ENCODE assay signal across 2 worm cellular contexts in genomic region chrX:8193213-8193612, ce11.
TF ChIP-seq lines count a peak whose summit lies in the region.

No protein-coding gene starts in this region.

TF ChIP-seq in whole organism, L1 larva, 84 proteins besides CTCF, POLR2A, EP300 and RAD21 (continued from another document):
- TF ChIP-seq lin-35 (GFP tag; optimal IDR thresholded peaks at IDR 0.05; lab: Kevin White, UChicago): peak in 1 of 2 experiments; percentile 35

TF ChIP-seq in whole organism, L4 larva, 104 proteins besides CTCF, POLR2A, EP300 and RAD21 (continued from another document):
- TF ChIP-seq egl-27 (tag; optimal IDR thresholded peaks at IDR 0.05; lab: Kevin White, UChicago) (no peak), snpc-1.2 (GFP tag; IDR thresholded peaks at IDR 0.05; lab: Robert Waterston, UW) (no peak), aha-1 (tag; lab: Kevin White, UChicago) (no peak), zip-11 (GFP tag; IDR thresholded peaks at IDR 0.05; lab: Robert Waterston, UW) (no peak), zfp-3 (GFP tag; conservative IDR thresholded peaks at IDR 0.05; lab: Robert Waterston, UW) (no peak), mdl-1 (tag; optimal IDR thresholded peaks at IDR 0.05; lab: Kevin White, UChicago) (peak in 1 of 2 experiments; percentile 20), mdt-29 (GFP tag; IDR thresholded peaks at IDR 0.05; lab: Robert Waterston, UW) (no peak), vab-7 (GFP tag; IDR thresholded peaks at IDR 0.05; lab: Robert Waterston, UW) (no peak), nhr-111 (GFP tag; optimal IDR thresholded peaks at IDR 0.05; lab: Kevin White, UChicago) (no peak), spr-1 (tag; optimal IDR thresholded peaks at IDR 0.05; lab: Kevin White, UChicago) (no peak), aly-2 (tag; optimal IDR thresholded peaks at IDR 0.05; lab: Kevin White, UChicago) (no peak), egl-43 (GFP tag; IDR thresholded peaks at IDR 0.05; lab: Robert Waterston, UW) (no peak), gei-8 (GFP tag; optimal IDR thresholded peaks at IDR 0.05; lab: Kevin White, UChicago) (no peak), pqm-1 (tag; optimal IDR thresholded peaks at IDR 0.05; lab: Kevin White, UChicago) (peak; percentile 10), dmd-6 (GFP tag; IDR thresholded peaks at IDR 0.05; lab: Robert Waterston, UW) (peak; percentile 73), nhr-28 (tag; optimal IDR thresholded peaks at IDR 0.05; lab: Kevin White, UChicago) (peak; percentile 51), nhr-6 (tag; optimal IDR thresholded peaks at IDR 0.05; lab: Kevin White, UChicago) (no peak), zip-2 (tag; optimal IDR thresholded peaks at IDR 0.05; lab: Kevin White, UChicago) (no peak), ceh-32 (tag; optimal IDR thresholded peaks at IDR 0.05; lab: Kevin White, UChicago; ENCODE audit: poor library complexity) (no peak), lin-39 (tag; optimal IDR thresholded peaks at IDR 0.05; lab: Kevin White, UChicago) (no peak), fkh-10 (GFP tag; optimal IDR thresholded peaks at IDR 0.05; lab: Kevin White, UChicago) (no peak), F49E8.2 (tag; optimal IDR thresholded peaks at IDR 0.05; lab: Kevin White, UChicago; ENCODE audit: borderline replicate concordance) (no peak), arid-1 (GFP tag; conservative IDR thresholded peaks at IDR 0.05; lab: Robert Waterston, UW) (no peak), snpc-4 (tag; optimal IDR thresholded peaks at IDR 0.05; lab: Kevin White, UChicago) (no peak), daf-8 (GFP tag; IDR thresholded peaks at IDR 0.05; lab: Robert Waterston, UW) (no peak), Y5F2A.4 (GFP tag; optimal IDR thresholded peaks at IDR 0.05; lab: Kevin White, UChicago) (no peak), lir-3 (tag; optimal IDR thresholded peaks at IDR 0.05; lab: Kevin White, UChicago) (no peak), ZK337.2 (GFP tag; IDR thresholded peaks at IDR 0.05; lab: Robert Waterston, UW) (no peak), tra-1 (GFP tag; IDR thresholded peaks at IDR 0.05; lab: Robert Waterston, UW) (no peak), duxl-1 (tag; optimal IDR thresholded peaks at IDR 0.05; lab: Kevin White, UChicago; ENCODE audit: poor library complexity) (no peak), tag-97 (GFP tag; IDR thresholded peaks at IDR 0.05; lab: Robert Waterston, UW) (no peak)
TF ChIP-seq in whole organism, L4 larva: peak in this region for 9.
